Fruit fly (Drosophila melanogaster) whole organism, embryonic: ENCODE results near the gene DEF8.

ENCODE experiments used
- Asciz ChIP-seq: fragments of 200-800 bp; sonication (Bioruptor generic); optimal IDR thresholded peaks from 2 replicates; lab custom pipeline; 2017; ENCODE audit warnings: missing biosample characterization, mild to moderate bottlenecking, missing genetic modification characterization, missing genetic modification reagents
- CG11085 ChIP-seq: fragments of 200-800 bp; sonication (Bioruptor generic); IDR thresholded peaks from 2 replicates; pipeline ENCODE4 v1.3.6; 2022; ENCODE audit warnings: missing biosample characterization, missing genetic modification characterization
- CG11504 ChIP-seq: fragments of 200-800 bp; sonication (Bioruptor generic); optimal IDR thresholded peaks from 3 replicates; lab custom pipeline; 2019; ENCODE audit warnings: missing biosample characterization, mild to moderate bottlenecking, missing genetic modification characterization, moderate library complexity
- CG11695 ChIP-seq: fragments of 200-800 bp; sonication (Bioruptor generic); IDR thresholded peaks from 3 replicates; pipeline ENCODE4 v1.3.6; 2022; ENCODE audit warnings: missing biosample characterization, missing genetic modification characterization
- CG12104 ChIP-seq: fragments of 200-800 bp; sonication (Bioruptor generic); optimal IDR thresholded peaks from 3 replicates; lab custom pipeline; 2016; ENCODE audit warnings: missing biosample characterization, missing genetic modification characterization
- CG12391 ChIP-seq: fragments of 200-800 bp; sonication (Bioruptor generic); optimal IDR thresholded peaks from 3 replicates; lab custom pipeline; 2018; ENCODE audit warnings: missing biosample characterization, mild to moderate bottlenecking, missing genetic modification characterization, moderate library complexity
- CG13424 ChIP-seq: fragments of 200-800 bp; sonication (Bioruptor generic); optimal IDR thresholded peaks from 2 replicates; lab custom pipeline; 2019; ENCODE audit warnings: missing biosample characterization, mild to moderate bottlenecking, missing genetic modification characterization, moderate library complexity
- CG14441 ChIP-seq: fragments of 200-800 bp; sonication (Bioruptor generic); IDR thresholded peaks from 2 replicates; pipeline ENCODE4 v1.3.6; 2022; ENCODE audit warnings: missing biosample characterization, missing genetic modification characterization
- CG15269 ChIP-seq: fragments of 200-800 bp; sonication (Bioruptor generic); optimal IDR thresholded peaks from 2 replicates; lab custom pipeline; 2018; ENCODE audit warnings: missing biosample characterization, mild to moderate bottlenecking, missing genetic modification characterization, moderate library complexity
- CG16779 ChIP-seq: fragments of 200-800 bp; sonication (Bioruptor generic); IDR thresholded peaks from 2 replicates; pipeline ENCODE4 v1.3.6; 2022; ENCODE audit warnings: missing biosample characterization, missing genetic modification characterization
- CG17361 ChIP-seq: fragments of 200-800 bp; sonication (Bioruptor generic); IDR thresholded peaks from 3 replicates; pipeline ENCODE4 v1.3.6; 2022; ENCODE audit warnings: missing biosample characterization, missing genetic modification characterization
- CG17829 ChIP-seq: fragments of 200-800 bp; optimal IDR thresholded peaks from 2 replicates; lab custom pipeline; 2019; ENCODE audit warnings: missing biosample characterization, mild to moderate bottlenecking, missing genetic modification characterization, moderate library complexity
- CG18262 ChIP-seq: fragments of 200-800 bp; optimal IDR thresholded peaks from 3 replicates; lab custom pipeline; 2019; ENCODE audit warnings: missing biosample characterization, mild to moderate bottlenecking, missing genetic modification characterization, moderate library complexity
- CG30431 ChIP-seq: fragments of 200-800 bp; sonication (Bioruptor generic); optimal IDR thresholded peaks from 2 replicates; lab custom pipeline; 2017; ENCODE audit warnings: missing biosample characterization, missing genetic modification characterization
- CG31441 ChIP-seq: fragments of 200-800 bp; sonication (Bioruptor generic); IDR thresholded peaks from 2 replicates; pipeline ENCODE4 v1.3.6; 2022; ENCODE audit warnings: missing biosample characterization, missing genetic modification characterization
- CG4404 ChIP-seq: fragments of 200-800 bp; sonication (Bioruptor generic); IDR thresholded peaks from 2 replicates; pipeline ENCODE4 v1.3.6; 2022; ENCODE audit warnings: missing biosample characterization, missing genetic modification characterization
- CG7839 ChIP-seq: fragments of 200-800 bp; sonication (Bioruptor generic); optimal IDR thresholded peaks from 3 replicates; lab custom pipeline; 2018; ENCODE audit warnings: missing biosample characterization, mild to moderate bottlenecking, missing genetic modification characterization, moderate library complexity
- CG8290 ChIP-seq, 3 experiments: fragments of 200-800 bp; sonication (Bioruptor generic); optimal IDR thresholded peaks; 2 replicates each; lab custom pipeline; 2016 to 2019; ENCODE audit warnings: missing biosample characterization in 3 of 3, missing genetic modification characterization in 3 of 3, mild to moderate bottlenecking in 2 of 3, moderate library complexity in 1 of 3
- CG8388 ChIP-seq: fragments of 200-800 bp; sonication (Bioruptor generic); optimal IDR thresholded peaks from 2 replicates; lab custom pipeline; 2019; ENCODE audit warnings: missing biosample characterization, mild to moderate bottlenecking, missing genetic modification characterization, moderate library complexity
- CG8924 ChIP-seq: fragments of 200-800 bp; optimal IDR thresholded peaks from 3 replicates; lab custom pipeline; 2019; ENCODE audit warnings: missing biosample characterization, mild to moderate bottlenecking, missing genetic modification characterization, moderate library complexity
- CoRest ChIP-seq: fragments of 200-800 bp; sonication (Bioruptor generic); optimal IDR thresholded peaks from 3 replicates; lab custom pipeline; 2018; ENCODE audit warnings: missing biosample characterization, mild to moderate bottlenecking, missing genetic modification characterization, moderate library complexity
- D19A ChIP-seq: fragments of 200-800 bp; optimal IDR thresholded peaks from 3 replicates; lab custom pipeline; 2019; ENCODE audit warnings: missing biosample characterization, mild to moderate bottlenecking, missing genetic modification characterization, moderate library complexity
- E2f2 ChIP-seq: fragments of 200-800 bp; sonication (Bioruptor generic); IDR thresholded peaks from 2 replicates; pipeline ENCODE4 v1.3.6; 2022; ENCODE audit warnings: missing biosample characterization, missing genetic modification characterization
- Hmr ChIP-seq: fragments of 200-800 bp; sonication (Bioruptor generic); optimal IDR thresholded peaks from 3 replicates; lab custom pipeline; 2017; ENCODE audit warnings: mild to moderate bottlenecking, missing biosample characterization, missing genetic modification reagents, missing genetic modification characterization
- Hr78 ChIP-seq, 2 experiments: fragments of 200-800 bp in 1 of 2; fragments of >200 bp in 1 of 2; sonication (Bioruptor generic) in 1 of 2; optimal IDR thresholded peaks; 2 replicates each; lab custom pipeline; 2017 to 2019; ENCODE audit warnings: missing biosample characterization in 2 of 2, missing genetic modification characterization in 2 of 2, mild to moderate bottlenecking in 1 of 2, moderate library complexity in 1 of 2
- Med ChIP-seq: fragments of 200-800 bp; sonication (Bioruptor generic); peaks from one replicate; lab custom pipeline; 2016; ENCODE audit warnings: missing biosample characterization, missing genetic modification characterization, mild to moderate bottlenecking, inconsistent platforms, moderate library complexity
- Meics ChIP-seq: fragments of 200-800 bp; sonication (Bioruptor generic); optimal IDR thresholded peaks from 2 replicates; lab custom pipeline; 2017; ENCODE audit warnings: missing biosample characterization, mild to moderate bottlenecking, missing genetic modification characterization
- Nf-YB ChIP-seq: fragments of 200-800 bp; sonication (Bioruptor generic); optimal IDR thresholded peaks from 3 replicates; lab custom pipeline; 2019; ENCODE audit warnings: missing biosample characterization, mild to moderate bottlenecking, missing genetic modification characterization, moderate library complexity
- Oli ChIP-seq: fragments of 200-800 bp; sonication (Bioruptor generic); optimal IDR thresholded peaks from 2 replicates; lab custom pipeline; 2018; ENCODE audit warnings: missing biosample characterization, mild to moderate bottlenecking, missing genetic modification characterization, moderate library complexity
- PHDP ChIP-seq: fragments of 200-800 bp; sonication (Bioruptor generic); optimal IDR thresholded peaks from 3 replicates; lab custom pipeline; 2018; ENCODE audit warnings: missing biosample characterization, mild to moderate bottlenecking, missing genetic modification characterization, moderate library complexity
- Pdp1 ChIP-seq, 2 experiments: fragments of 200-800 bp; sonication (Bioruptor generic); optimal IDR thresholded peaks; 3 replicates each; lab custom pipeline; 2016; ENCODE audit warnings: missing biosample characterization in 2 of 2, missing genetic modification characterization in 2 of 2, mild to moderate bottlenecking in 1 of 2, moderate library complexity in 1 of 2
- abd-A ChIP-seq: fragments of 200-800 bp; sonication (Bioruptor generic); optimal IDR thresholded peaks from 3 replicates; lab custom pipeline; 2019; ENCODE audit warnings: missing biosample characterization, mild to moderate bottlenecking, missing genetic modification characterization, moderate library complexity
- bab2 ChIP-seq: fragments of 200-800 bp; sonication (Bioruptor generic); optimal IDR thresholded peaks from 2 replicates; lab custom pipeline; 2016; ENCODE audit warnings: missing biosample characterization, missing genetic modification characterization
- cwo ChIP-seq: fragments of 200-800 bp; sonication (Bioruptor generic); optimal IDR thresholded peaks from 3 replicates; lab custom pipeline; 2017; ENCODE audit warnings: missing biosample characterization, missing genetic modification characterization, mild to moderate bottlenecking, moderate library complexity, missing genetic modification reagents
- gcm ChIP-seq: fragments of 200-800 bp; sonication (Bioruptor generic); optimal IDR thresholded peaks from 2 replicates; lab custom pipeline; 2019; ENCODE audit warnings: missing biosample characterization, mild to moderate bottlenecking, missing genetic modification characterization, moderate library complexity
- gem ChIP-seq: fragments of 200-800 bp; sonication (Bioruptor generic); optimal IDR thresholded peaks from 2 replicates; lab custom pipeline; 2019; ENCODE audit warnings: missing biosample characterization, mild to moderate bottlenecking, missing genetic modification characterization, moderate library complexity
- gfzf ChIP-seq: fragments of 200-800 bp; sonication (Bioruptor generic); optimal IDR thresholded peaks from 2 replicates; lab custom pipeline; 2016; ENCODE audit warnings: missing biosample characterization, mild to moderate bottlenecking, missing genetic modification characterization, moderate library complexity
- grau ChIP-seq: fragments of 200-800 bp; optimal IDR thresholded peaks from 3 replicates; lab custom pipeline; 2019; ENCODE audit warnings: missing biosample characterization, mild to moderate bottlenecking, missing genetic modification characterization, moderate library complexity
- gsb-n ChIP-seq: fragments of 200-800 bp; sonication (Bioruptor generic); optimal IDR thresholded peaks from 3 replicates; lab custom pipeline; 2018; ENCODE audit warnings: missing biosample characterization, mild to moderate bottlenecking, missing genetic modification characterization
- gt ChIP-seq: fragments of 200-800 bp; sonication (Bioruptor generic); IDR thresholded peaks from 2 replicates; pipeline ENCODE4 v1.3.6; 2022; ENCODE audit warnings: missing biosample characterization, missing genetic modification characterization
- phol ChIP-seq: fragments of 200-800 bp; sonication (Bioruptor generic); optimal IDR thresholded peaks from 3 replicates; lab custom pipeline; 2018; ENCODE audit warnings: missing biosample characterization, mild to moderate bottlenecking, missing genetic modification characterization, moderate library complexity
- sd ChIP-seq: fragments of 200-800 bp; sonication (Bioruptor generic); optimal IDR thresholded peaks from 3 replicates; lab custom pipeline; 2018; ENCODE audit warnings: missing biosample characterization, mild to moderate bottlenecking, missing genetic modification characterization, moderate library complexity
- slbo ChIP-seq: fragments of 200-800 bp; sonication (Bioruptor generic); IDR thresholded peaks from 2 replicates; pipeline ENCODE4 v1.3.6; 2022; ENCODE audit warnings: missing biosample characterization, missing genetic modification characterization
- slp2 ChIP-seq: fragments of 200-800 bp; sonication (Bioruptor generic); optimal IDR thresholded peaks from 2 replicates; lab custom pipeline; 2016; ENCODE audit warnings: missing biosample characterization, missing genetic modification characterization
- sqz ChIP-seq: fragments of 200-800 bp; sonication (Bioruptor generic); optimal IDR thresholded peaks from 3 replicates; lab custom pipeline; 2018; ENCODE audit warnings: missing biosample characterization, mild to moderate bottlenecking, missing genetic modification characterization

Gene DEF8

dm6 chr3L:12083861-12084260, 48.1 kb upstream of the DEF8 start (continued):
- TF ChIP-seq CG8924 (tag; lab: Kevin White, UChicago) (peak; percentile 56), Asciz (GFP tag; lab: Kevin White, UChicago) (peak; percentile 85), CG8290 (GFP tag; optimal IDR thresholded peaks at IDR 0.05; lab: Kevin White, UChicago) (peak; percentile 48), CG8290 (tag; optimal IDR thresholded peaks at IDR 0.05; lab: Kevin White, UChicago) (peak; percentile 36 to 79)

dm6 chr3L:12084969-12085690, 46.8 kb upstream of the DEF8 start:
- peak; percentile 30 for TF ChIP-seq abd-A (tag; lab: Kevin White, UChicago)
- no peak for TF ChIP-seq CG12104 (GFP tag; lab: Kevin White, UChicago)
- peak; percentile 21 for TF ChIP-seq sqz (GFP tag; lab: Kevin White, UChicago)
- TF ChIP-seq CG8388 (GFP tag; lab: Kevin White, UChicago), result peak; percentile 33
- peak; percentile 38 for TF ChIP-seq gcm (GFP tag; lab: Kevin White, UChicago)
- TF ChIP-seq CG11504, result peak; percentile 59
- TF ChIP-seq CG17361, result peak; percentile 57; the same call in 2 of the 3 replicates
- no peak for TF ChIP-seq CG11085 (GFP tag; lab: Robert Waterston, UW)
- no peak for TF ChIP-seq E2f2 (GFP tag; lab: Robert Waterston, UW)
- TF ChIP-seq Asciz (GFP tag; lab: Kevin White, UChicago), result peak; percentile 12
- TF ChIP-seq sd, result peak; percentile 9
- TF ChIP-seq CG12391 (tag; lab: Kevin White, UChicago), result peak; percentile 35
- TF ChIP-seq Pdp1 (GFP tag; optimal IDR thresholded peaks at IDR 0.05; lab: Kevin White, UChicago), result peak in 1 of 2 experiments; percentile 57
- peak; percentile 27 for TF ChIP-seq CG13424 (tag; lab: Kevin White, UChicago)
- peak; percentile 60 for TF ChIP-seq CG18262
- TF ChIP-seq Oli (tag; lab: Kevin White, UChicago), result peak; percentile 23
- peak; percentile 28 for TF ChIP-seq Meics (GFP tag; lab: Kevin White, UChicago)
- no peak for TF ChIP-seq cwo (GFP tag; lab: Kevin White, UChicago)
- TF ChIP-seq CG17829, result peak; percentile 36
- TF ChIP-seq gfzf (GFP tag; lab: Kevin White, UChicago), result no peak
- peak; percentile 6 for TF ChIP-seq Med (GFP tag; lab: Kevin White, UChicago)
- peak; percentile 68 for TF ChIP-seq gem (tag; lab: Kevin White, UChicago)
- no peak for TF ChIP-seq bab2
- TF ChIP-seq phol (tag; lab: Kevin White, UChicago), result peak; percentile 6
- TF ChIP-seq CG15269 (tag; lab: Kevin White, UChicago), result peak; percentile 29
- no peak for TF ChIP-seq slp2 (GFP tag; lab: Kevin White, UChicago)
- no peak for TF ChIP-seq CG14441 (GFP tag; lab: Robert Waterston, UW)
- TF ChIP-seq Hr78 (GFP tag; optimal IDR thresholded peaks at IDR 0.05; lab: Kevin White, UChicago), result peak in 1 of 2 experiments; percentile 73
- peak; percentile 24 for TF ChIP-seq CG7839
- no peak for TF ChIP-seq gt (GFP tag; lab: Robert Waterston, UW)
- TF ChIP-seq Hmr (GFP tag; lab: Kevin White, UChicago), result peak; percentile 13
- TF ChIP-seq CoRest (tag; lab: Kevin White, UChicago), result peak; percentile 13
- peak; percentile 63 for TF ChIP-seq gsb-n (tag; lab: Kevin White, UChicago)
- TF ChIP-seq CG11695 (GFP tag; lab: Robert Waterston, UW), result peak; percentile 52; the same call in 1 of the 3 replicates
- TF ChIP-seq slbo (GFP tag; lab: Robert Waterston, UW), result no peak
- TF ChIP-seq CG31441 (GFP tag; lab: Robert Waterston, UW), result peak; percentile 52
- TF ChIP-seq CG16779 (GFP tag; lab: Robert Waterston, UW), result no peak
- peak; percentile 65 for TF ChIP-seq PHDP (tag; lab: Kevin White, UChicago)
- TF ChIP-seq CG30431 (GFP tag; lab: Kevin White, UChicago), result no peak
- no peak for TF ChIP-seq CG4404 (GFP tag; lab: Robert Waterston, UW)
- TF ChIP-seq grau (tag; lab: Kevin White, UChicago), result peak; percentile 41
- TF ChIP-seq D19A, result peak; percentile 53
- TF ChIP-seq Nf-YB (GFP tag; lab: Kevin White, UChicago), result peak; percentile 9
